Fruit fly (Drosophila melanogaster): ENCODE results near the gene Ndc80.

DNA sequence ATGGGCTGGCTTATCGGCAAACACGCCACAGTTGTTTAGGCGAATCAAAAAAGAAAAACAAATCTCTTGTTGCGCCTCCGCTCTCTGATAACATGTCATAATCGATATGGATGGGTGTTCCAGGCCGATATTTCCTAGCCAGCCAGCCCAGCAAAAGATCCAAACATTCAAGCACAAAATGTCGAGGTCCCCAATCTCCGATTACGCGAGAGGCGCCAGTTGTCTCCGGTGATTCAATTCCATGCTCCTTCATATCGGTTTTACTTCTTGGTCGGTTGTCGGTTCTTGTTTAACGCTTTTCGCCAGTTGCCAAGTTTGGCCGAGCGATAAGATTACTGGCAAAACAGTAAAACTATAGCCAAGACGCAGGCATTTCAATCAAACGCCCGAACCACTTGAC is 34.3 kb upstream of the Ndc80 start:
- TF ChIP-seq CG8478 (optimal IDR thresholded peaks at IDR 0.05) (no peak), CTCF (optimal IDR thresholded peaks at IDR 0.05) (no peak)

Data from S2 (cell line).